Fruit fly (Drosophila melanogaster): ENCODE measurements around the gene Argk1.

Argk1 gene

DNA sequence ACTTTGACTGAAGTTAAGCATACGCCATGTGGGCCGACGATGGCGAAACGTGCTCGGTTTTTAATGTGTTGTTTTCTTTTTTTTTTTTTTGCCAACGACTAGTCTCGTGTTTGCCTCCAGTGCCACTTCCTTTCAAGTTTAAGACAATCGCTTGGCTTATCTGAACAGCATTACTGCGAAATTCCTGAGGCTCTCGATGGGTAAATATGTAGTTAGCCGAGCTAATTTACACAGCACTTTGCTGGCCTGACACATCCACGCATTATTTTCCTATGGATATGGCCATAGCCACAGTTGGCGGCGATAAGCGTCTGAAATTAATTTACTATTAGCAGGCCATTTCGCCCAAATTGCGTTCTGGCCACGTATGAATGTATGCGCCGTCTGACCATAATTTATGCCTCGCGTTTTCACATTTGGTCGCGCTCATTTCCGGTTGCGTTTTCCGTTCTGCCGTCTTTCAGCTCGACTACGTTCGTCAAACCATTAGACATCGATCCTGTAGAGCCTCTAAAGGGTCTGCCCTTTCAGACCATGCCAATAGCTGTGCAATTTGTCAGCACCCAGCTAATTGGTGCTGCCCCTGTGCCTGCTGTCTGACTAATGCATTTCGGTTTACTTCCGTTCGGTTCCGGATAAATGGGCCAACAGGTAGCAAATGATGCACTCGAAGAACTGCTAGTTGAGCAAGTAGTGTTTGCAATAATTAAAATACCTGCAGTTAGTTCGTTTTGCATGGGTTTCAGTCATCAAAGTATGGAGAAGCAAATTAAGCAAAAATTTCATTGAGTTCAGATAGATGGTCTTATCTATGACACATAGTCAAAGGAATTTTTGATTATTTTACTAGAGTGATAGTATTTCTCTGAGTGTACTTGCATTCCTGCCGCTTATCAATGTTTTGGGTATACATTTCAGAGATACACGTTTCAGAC lies 45.1 kb downstream of the Argk1 start:
- TF ChIP-seq noc (tag; optimal IDR thresholded peaks at IDR 0.05): peak; percentile 57

DNA sequence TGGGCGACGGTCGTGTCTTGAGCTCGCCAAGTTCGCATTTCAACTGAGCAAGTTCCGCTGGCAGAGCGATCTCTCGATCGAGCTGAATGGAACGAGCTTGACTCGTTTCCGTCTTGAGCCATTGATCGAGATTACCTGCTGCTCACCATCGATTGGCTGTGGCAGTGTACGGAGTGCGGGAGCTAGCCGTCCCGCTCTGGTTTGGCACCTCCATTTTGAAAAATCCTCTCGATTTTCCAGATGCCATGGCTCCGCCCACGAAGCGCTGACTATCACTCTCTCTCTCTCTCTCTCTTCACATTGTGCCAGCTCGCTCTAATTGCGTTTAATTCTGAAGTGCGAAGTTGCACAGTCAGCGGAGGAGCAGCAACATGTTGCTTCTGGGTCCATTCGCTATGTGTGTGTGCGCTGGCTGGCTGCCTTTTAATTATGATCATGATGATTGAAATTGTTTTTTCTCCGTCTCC lies 46.6 kb downstream of the Argk1 start, which contains the start of gene Doc2:
Gene Doc2 (minus strand): TSS at position 51 of the 467 bp plus-strand sequence.
- TF ChIP-seq noc (tag; optimal IDR thresholded peaks at IDR 0.05): no peak

- TF ChIP-seq noc (tag; optimal IDR thresholded peaks at IDR 0.05): no peak
Measured at dm6 chr3L:9017414-9017813, 48.4 kb downstream of the Argk1 start.

DNA sequence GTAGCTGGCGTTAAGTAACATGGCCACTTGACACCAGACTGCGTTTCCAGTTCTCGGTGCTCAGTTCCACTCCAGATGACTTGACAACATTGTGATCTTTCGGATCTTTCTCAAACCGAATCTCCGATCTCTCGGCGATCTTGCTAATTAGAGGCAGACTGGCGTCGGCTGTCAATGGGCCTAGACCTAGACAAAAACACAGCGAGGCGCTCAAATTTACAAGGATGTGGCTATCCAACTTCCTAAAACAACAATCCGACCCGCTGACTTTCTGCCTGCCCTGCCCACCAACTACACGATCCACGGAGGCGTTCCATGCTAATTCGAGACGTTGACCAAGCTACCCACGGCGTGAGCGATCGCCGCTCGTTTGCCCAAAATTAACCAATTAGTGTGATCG lies 52.1 kb downstream of the Argk1 start:
- no peak for TF ChIP-seq noc (tag; optimal IDR thresholded peaks at IDR 0.05)

DNA sequence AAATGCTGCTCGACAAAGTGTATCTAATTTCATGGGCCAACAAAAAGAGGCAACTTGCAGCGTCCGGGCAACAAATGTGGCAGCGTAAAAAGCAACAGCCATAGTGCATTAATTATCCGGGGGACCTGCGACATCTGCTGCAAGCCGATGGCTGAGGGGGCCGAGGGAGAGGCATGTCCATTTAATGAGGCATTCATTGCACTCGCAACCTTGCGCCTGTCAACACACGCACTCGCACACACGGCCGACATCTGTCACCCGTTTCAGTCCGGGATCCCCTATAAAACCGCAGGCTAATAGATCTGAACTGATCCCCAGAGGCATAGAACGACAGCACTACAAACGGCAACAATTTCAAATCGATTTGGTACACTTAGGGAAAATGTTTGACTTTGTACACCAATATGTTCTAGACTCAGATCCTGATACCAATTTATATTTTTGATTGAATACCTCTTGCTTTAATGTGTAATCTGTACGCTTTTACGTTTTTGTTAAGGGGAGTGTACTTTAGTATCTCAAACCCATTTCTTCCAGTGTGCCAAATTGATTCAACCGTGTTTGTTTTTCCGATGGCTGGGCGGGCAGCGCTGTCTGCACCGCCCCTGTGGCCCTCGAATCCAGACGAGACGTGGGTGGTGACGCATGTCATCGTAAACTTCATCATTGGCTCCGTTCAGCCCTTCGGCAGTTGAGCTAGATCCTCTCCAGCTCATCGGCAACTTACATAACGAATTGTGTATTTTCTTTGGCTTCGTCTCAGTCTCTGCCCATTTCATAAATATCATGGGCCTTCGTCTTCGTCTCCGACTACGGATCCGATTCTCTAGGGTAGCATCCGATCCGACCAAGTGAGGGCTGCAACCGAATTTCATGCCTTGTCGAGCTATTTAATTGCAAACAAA lies 54.1 kb downstream of the Argk1 start:
- no peak for TF ChIP-seq noc (tag; optimal IDR thresholded peaks at IDR 0.05)

DNA sequence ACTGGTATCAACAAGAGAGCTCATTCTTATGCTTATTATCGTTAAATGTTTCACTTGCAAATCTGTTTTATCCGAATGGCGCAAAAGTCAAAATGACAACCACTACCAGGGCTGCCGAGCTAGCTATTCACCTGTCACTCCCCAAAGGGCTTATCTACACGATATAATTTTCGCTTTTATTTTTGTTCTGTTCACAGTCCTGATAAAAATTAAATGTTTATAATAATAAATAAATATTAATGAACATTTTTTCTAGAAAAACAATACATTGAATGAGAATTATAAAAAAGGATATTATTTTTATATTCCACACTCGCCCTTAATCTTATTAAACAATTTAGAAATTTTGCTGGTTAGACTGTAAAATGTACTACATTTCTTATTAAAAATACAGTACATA lies 56.1 kb downstream of the Argk1 start, which contains the start of gene CG5194:
Gene CG5194 (minus strand): TSS at position 101 of the 400 bp plus-strand sequence.
- no peak for TF ChIP-seq noc (tag; optimal IDR thresholded peaks at IDR 0.05)

- TF ChIP-seq noc (tag; optimal IDR thresholded peaks at IDR 0.05): no peak
Measured at dm6 chr3L:9004788-9005246, 61.0 kb downstream of the Argk1 start, which contains the start of gene Doc3. Gene Doc3 (plus strand): TSS chr3L:9005196.

DNA sequence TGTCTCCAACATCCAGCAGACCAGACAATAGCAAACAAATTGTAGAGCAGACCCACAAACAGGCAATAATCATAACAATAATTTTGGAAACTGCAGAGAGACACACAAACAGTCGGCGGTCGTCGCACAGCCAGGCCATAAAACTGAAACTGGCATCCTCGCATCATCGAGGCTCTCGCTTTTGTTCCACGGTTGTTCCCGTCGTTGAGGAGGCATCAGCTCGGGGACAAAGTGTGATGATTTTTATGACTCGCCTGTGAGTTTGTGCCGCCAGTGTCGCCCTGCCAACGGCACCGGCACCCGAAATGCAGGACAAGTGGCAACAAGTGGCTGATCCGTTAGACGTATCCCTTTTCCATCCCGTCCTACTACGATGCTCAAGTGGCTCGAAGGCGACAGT lies 62.5 kb downstream of the Argk1 start:
- TF ChIP-seq noc (tag; optimal IDR thresholded peaks at IDR 0.05): no peak

DNA sequence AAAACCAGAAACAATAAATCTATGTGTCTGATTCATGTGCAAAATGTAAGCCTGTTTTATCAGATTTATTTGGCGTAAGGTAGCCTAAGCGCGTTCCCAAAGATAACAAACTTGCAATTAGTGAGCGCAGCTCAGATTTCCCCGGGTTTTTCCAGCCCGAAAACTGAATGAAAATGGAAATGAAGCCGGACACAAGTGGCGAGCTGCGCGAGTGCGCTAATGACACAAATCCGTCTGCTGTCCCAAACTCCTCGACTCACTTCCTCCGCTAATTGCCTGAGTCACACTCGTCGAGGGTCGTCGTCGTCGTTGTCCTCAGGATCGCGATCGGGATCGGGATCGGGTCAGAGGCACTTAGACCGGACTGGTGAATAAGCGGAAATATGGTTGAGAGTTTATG lies 63.3 kb downstream of the Argk1 start:
- no peak for TF ChIP-seq noc (tag; optimal IDR thresholded peaks at IDR 0.05)
